Worm (Caenorhabditis elegans): Measurements from ENCODE around the gene R13A1.1.
A peak's percentile ranks its signal among the peaks of the same experiment; 100 is the strongest.

The R13A1.1 gene

ce11 chrIV:7235382-7235917, 15.6 kb downstream of the R13A1.1 start:
- TF ChIP-seq nfya-1 (tag; optimal IDR thresholded peaks at IDR 0.05) (peak; percentile 80), fax-1 (tag; optimal IDR thresholded peaks at IDR 0.05) (no peak), elt-2 (tag; optimal IDR thresholded peaks at IDR 0.05) (peak; percentile 96), odd-2 (tag; optimal IDR thresholded peaks at IDR 0.05) (no peak), ets-4 (tag; optimal IDR thresholded peaks at IDR 0.05) (peak; percentile 12), che-1 (tag; optimal IDR thresholded peaks at IDR 0.05) (no peak), unc-3 (GFP tag; conservative IDR thresholded peaks at IDR 0.05) (no peak), unc-3 (tag; optimal IDR thresholded peaks at IDR 0.05) (no peak), C08G9.2 (tag; optimal IDR thresholded peaks at IDR 0.05) (peak; percentile 45), ceh-45 (GFP tag; IDR thresholded peaks at IDR 0.05) (no peak), ahr-1 (tag; optimal IDR thresholded peaks at IDR 0.05) (no peak), ceh-6 (GFP tag; optimal IDR thresholded peaks at IDR 0.05) (no peak), sox-4 (tag; optimal IDR thresholded peaks at IDR 0.05) (no peak), pha-2 (tag; optimal IDR thresholded peaks at IDR 0.05) (no peak), gmeb-2 (tag; optimal IDR thresholded peaks at IDR 0.05) (no peak), fkh-10 (GFP tag; optimal IDR thresholded peaks at IDR 0.05) (no peak), madf-2 (tag; optimal IDR thresholded peaks at IDR 0.05) (no peak), unc-42 (tag; optimal IDR thresholded peaks at IDR 0.05) (peak; percentile 51), pag-3 (tag; optimal IDR thresholded peaks at IDR 0.05; ENCODE audit: borderline replicate concordance) (no peak), fkh-6 (tag; optimal IDR thresholded peaks at IDR 0.05) (peak; percentile 50), hlh-15 (tag; optimal IDR thresholded peaks at IDR 0.05) (no peak), lin-11 (tag; optimal IDR thresholded peaks at IDR 0.05) (no peak), ttx-3 (tag; optimal IDR thresholded peaks at IDR 0.05) (no peak), syd-9 (tag; optimal IDR thresholded peaks at IDR 0.05) (peak; percentile 39), pat-9 (tag; optimal IDR thresholded peaks at IDR 0.05) (no peak), pqm-1 (tag; optimal IDR thresholded peaks at IDR 0.05) (no peak), ama-1 (optimal IDR thresholded peaks at IDR 0.05) (no peak), ztf-16 (tag; optimal IDR thresholded peaks at IDR 0.05) (peak; percentile 6), eyg-1 (tag; optimal IDR thresholded peaks at IDR 0.05) (peak; percentile 24), pha-4 (tag; optimal IDR thresholded peaks at IDR 0.05) (no peak), ceh-19 (GFP tag; optimal IDR thresholded peaks at IDR 0.05) (peak; percentile 43), ceh-31 (tag; optimal IDR thresholded peaks at IDR 0.05) (peak; percentile 80), Y22D7AL.16 (tag; optimal IDR thresholded peaks at IDR 0.05) (no peak), pax-1 (tag; optimal IDR thresholded peaks at IDR 0.05) (no peak), tbx-7 (tag; optimal IDR thresholded peaks at IDR 0.05) (peak; percentile 6), zip-5 (tag; optimal IDR thresholded peaks at IDR 0.05) (no peak), hlh-6 (tag; optimal IDR thresholded peaks at IDR 0.05) (peak; percentile 27), elt-4 (tag; optimal IDR thresholded peaks at IDR 0.05) (no peak), pros-1 (tag; optimal IDR thresholded peaks at IDR 0.05) (no peak), unc-55 (GFP tag; optimal IDR thresholded peaks at IDR 0.05) (peak; percentile 52), C38D4.7 (GFP tag; optimal IDR thresholded peaks at IDR 0.05) (no peak), ceh-30 (tag; optimal IDR thresholded peaks at IDR 0.05) (peak; percentile 28), T23F11.4 (GFP tag; optimal IDR thresholded peaks at IDR 0.05) (no peak), hlh-13 (GFP tag; optimal IDR thresholded peaks at IDR 0.05) (no peak), K02D7.2 (tag; optimal IDR thresholded peaks at IDR 0.05) (no peak), ceh-9 (tag; optimal IDR thresholded peaks at IDR 0.05) (no peak), hlh-8 (tag; optimal IDR thresholded peaks at IDR 0.05) (no peak), dmd-4 (tag; optimal IDR thresholded peaks at IDR 0.05; ENCODE audit: borderline replicate concordance) (peak; percentile 67), mec-3 (tag; optimal IDR thresholded peaks at IDR 0.05; ENCODE audit: borderline replicate concordance) (no peak), sdc-2 (tag; optimal IDR thresholded peaks at IDR 0.05) (peak; percentile 47), ceh-14 (tag; optimal IDR thresholded peaks at IDR 0.05) (peak; percentile 50), K09A11.1 (tag; optimal IDR thresholded peaks at IDR 0.05; ENCODE audit: insufficient read depth) (no peak), ceh-48 (tag; optimal IDR thresholded peaks at IDR 0.05) (no peak)
